Fruit fly (Drosophila melanogaster) whole organism, embryonic: Measurements from ENCODE around the gene kay.

Experiments
- Aef1 ChIP-seq: fragments of 200-800 bp; sonication (Bioruptor generic); IDR thresholded peaks from 3 replicates; pipeline ENCODE4 v1.3.6; 2022; ENCODE audit warnings: missing biosample characterization, missing genetic modification characterization
- Antp ChIP-seq: fragments of 200-800 bp; sonication (Bioruptor generic); optimal IDR thresholded peaks from 3 replicates; lab custom pipeline; 2016; ENCODE audit warnings: missing biosample characterization, missing genetic modification characterization
- CG10366 ChIP-seq: fragments of 200-800 bp; sonication (Bioruptor generic); IDR thresholded peaks from 2 replicates; pipeline ENCODE4 v1.3.6; 2022; ENCODE audit warnings: missing biosample characterization, missing genetic modification characterization
- CG12155 ChIP-seq: fragments of 200-800 bp; sonication (Bioruptor generic); optimal IDR thresholded peaks from 3 replicates; lab custom pipeline; 2016; ENCODE audit warnings: missing biosample characterization, missing genetic modification characterization
- CG12219 ChIP-seq: fragments of 200-800 bp; sonication (Bioruptor generic); optimal IDR thresholded peaks from 3 replicates; lab custom pipeline; 2018; ENCODE audit warnings: missing biosample characterization, mild to moderate bottlenecking, missing genetic modification characterization
- CG1233 ChIP-seq: fragments of 200-800 bp; sonication (Bioruptor generic); optimal IDR thresholded peaks from 4 replicates; lab custom pipeline; 2018; ENCODE audit warnings: missing biosample characterization, mild to moderate bottlenecking, missing genetic modification characterization
- CG15479 ChIP-seq: fragments of 200-800 bp; sonication (Bioruptor generic); optimal IDR thresholded peaks from 3 replicates; lab custom pipeline; 2019; ENCODE audit warnings: missing biosample characterization, mild to moderate bottlenecking, missing genetic modification characterization, moderate library complexity
- CG1603 ChIP-seq: fragments of 200-800 bp; sonication (Bioruptor generic); optimal IDR thresholded peaks from 2 replicates; lab custom pipeline; 2019; ENCODE audit warnings: missing biosample characterization, mild to moderate bottlenecking, missing genetic modification characterization, moderate library complexity
- CG17186 ChIP-seq: fragments of 200-800 bp; sonication (Bioruptor generic); optimal IDR thresholded peaks from 3 replicates; lab custom pipeline; 2017; ENCODE audit warnings: missing biosample characterization, missing genetic modification reagents, missing genetic modification characterization
- CG17568 ChIP-seq: fragments of 200-800 bp; sonication (Bioruptor generic); optimal IDR thresholded peaks from 2 replicates; lab custom pipeline; 2018; ENCODE audit warnings: missing biosample characterization, mild to moderate bottlenecking, missing genetic modification characterization, moderate library complexity
- CG1792 ChIP-seq: fragments of 200-800 bp; sonication (Bioruptor generic); optimal IDR thresholded peaks from 2 replicates; lab custom pipeline; 2016; ENCODE audit warnings: missing biosample characterization, missing genetic modification characterization
- CG2202 ChIP-seq: fragments of 200-800 bp; sonication (Bioruptor generic); optimal IDR thresholded peaks from 2 replicates; lab custom pipeline; 2018; ENCODE audit warnings: missing biosample characterization, mild to moderate bottlenecking, missing genetic modification characterization
- CG30403 ChIP-seq: fragments of 200-800 bp; sonication (Bioruptor generic); optimal IDR thresholded peaks from 3 replicates; lab custom pipeline; 2016; ENCODE audit warnings: missing biosample characterization, missing genetic modification characterization
- CG31441 ChIP-seq: fragments of 200-800 bp; sonication (Bioruptor generic); IDR thresholded peaks from 2 replicates; pipeline ENCODE4 v1.3.6; 2022; ENCODE audit warnings: missing biosample characterization, missing genetic modification characterization
- CG32767 ChIP-seq: fragments of 200-800 bp; sonication (Bioruptor generic); IDR thresholded peaks from 2 replicates; pipeline ENCODE4 v1.3.6; 2022; ENCODE audit warnings: missing biosample characterization, missing genetic modification characterization
- CG43689 ChIP-seq: fragments of 200-800 bp; sonication (Bioruptor generic); IDR thresholded peaks from 2 replicates; pipeline ENCODE4 v1.3.6; 2022; ENCODE audit warnings: missing biosample characterization, missing genetic modification characterization
- CG4404 ChIP-seq: fragments of 200-800 bp; sonication (Bioruptor generic); IDR thresholded peaks from 2 replicates; pipeline ENCODE4 v1.3.6; 2022; ENCODE audit warnings: missing biosample characterization, missing genetic modification characterization
- CG4424 ChIP-seq: fragments of 200-800 bp; sonication (Bioruptor generic); optimal IDR thresholded peaks from 3 replicates; lab custom pipeline; 2016; ENCODE audit warnings: missing biosample characterization, missing genetic modification characterization
- CG6654 ChIP-seq: fragments of 200-800 bp; sonication (Bioruptor generic); optimal IDR thresholded peaks from 2 replicates; lab custom pipeline; 2017; ENCODE audit warnings: missing biosample characterization, mild to moderate bottlenecking, missing genetic modification characterization
- CG8478 ChIP-seq: fragments of >200 bp; optimal IDR thresholded peaks from 2 replicates; lab custom pipeline; 2018
- Dek ChIP-seq: fragments of 200-800 bp; sonication (Bioruptor generic); optimal IDR thresholded peaks from 3 replicates; lab custom pipeline; 2019; ENCODE audit warnings: missing biosample characterization, mild to moderate bottlenecking, missing genetic modification characterization, moderate library complexity
- GATAe ChIP-seq: fragments of 200-800 bp; sonication (Bioruptor generic); conservative IDR thresholded peaks from 2 replicates; pipeline ENCODE4 v1.3.6; 2022; ENCODE audit warnings: missing biosample characterization, missing genetic modification characterization
- Gug ChIP-seq: fragments of 200-800 bp; sonication (Bioruptor generic); IDR thresholded peaks from 4 replicates; pipeline ENCODE4 v1.3.6; 2022; ENCODE audit warnings: missing biosample characterization, missing genetic modification characterization
- HHEX ChIP-seq: fragments of 200-800 bp; sonication (Bioruptor generic); optimal IDR thresholded peaks from 3 replicates; lab custom pipeline; 2017; ENCODE audit warnings: missing biosample characterization, mild to moderate bottlenecking, missing genetic modification characterization, missing genetic modification reagents
- Oaz ChIP-seq: fragments of 200-800 bp; sonication (Bioruptor generic); IDR thresholded peaks from 2 replicates; pipeline ENCODE4 v1.3.6; 2022; ENCODE audit warnings: missing biosample characterization, missing genetic modification characterization
- Optix ChIP-seq: fragments of 200-800 bp; sonication (Bioruptor generic); IDR thresholded peaks from 3 replicates; pipeline ENCODE4 v1.3.6; 2022; ENCODE audit warnings: missing biosample characterization, missing genetic modification characterization
- Pdp1 ChIP-seq, 2 experiments: fragments of 200-800 bp; sonication (Bioruptor generic); optimal IDR thresholded peaks; 3 replicates each; lab custom pipeline; 2016; ENCODE audit warnings: missing biosample characterization in 2 of 2, missing genetic modification characterization in 2 of 2, mild to moderate bottlenecking in 1 of 2, moderate library complexity in 1 of 2
- Sox102F ChIP-seq: fragments of 200-800 bp; sonication (Bioruptor generic); optimal IDR thresholded peaks from 2 replicates; lab custom pipeline; 2018; ENCODE audit warnings: missing biosample characterization, mild to moderate bottlenecking, missing genetic modification characterization, moderate library complexity
- Ssrp ChIP-seq: fragments of 200-800 bp; sonication (Bioruptor generic); optimal IDR thresholded peaks from 2 replicates; lab custom pipeline; 2018; ENCODE audit warnings: missing biosample characterization, mild to moderate bottlenecking, missing genetic modification characterization, moderate library complexity
- ara ChIP-seq: fragments of 200-800 bp; sonication (Bioruptor generic); IDR thresholded peaks from 2 replicates; pipeline ENCODE4 v1.3.6; 2022; ENCODE audit warnings: missing biosample characterization, missing genetic modification characterization
- ci ChIP-seq: fragments of 200-800 bp; sonication (Bioruptor generic); IDR thresholded peaks from 3 replicates; pipeline ENCODE4 v1.3.6; 2022; ENCODE audit warnings: missing biosample characterization, missing genetic modification characterization
- corto ChIP-seq: fragments of 200-800 bp; sonication (Bioruptor generic); optimal IDR thresholded peaks from 2 replicates; lab custom pipeline; 2016; ENCODE audit warnings: missing biosample characterization, mild to moderate bottlenecking, missing genetic modification characterization, moderate library complexity
- eyg ChIP-seq: fragments of 200-800 bp; sonication (Bioruptor generic); optimal IDR thresholded peaks from 3 replicates; lab custom pipeline; 2016; ENCODE audit warnings: missing biosample characterization, missing genetic modification characterization
- fd3F ChIP-seq: fragments of 200-800 bp; sonication (Bioruptor generic); optimal IDR thresholded peaks from 2 replicates; lab custom pipeline; 2018; ENCODE audit warnings: missing biosample characterization, mild to moderate bottlenecking, missing genetic modification characterization, moderate library complexity
- fd64A ChIP-seq: fragments of 200-800 bp; sonication (Bioruptor generic); optimal IDR thresholded peaks from 3 replicates; lab custom pipeline; 2018; ENCODE audit warnings: missing biosample characterization, mild to moderate bottlenecking, missing genetic modification characterization
- gfzf ChIP-seq: fragments of 200-800 bp; sonication (Bioruptor generic); optimal IDR thresholded peaks from 2 replicates; lab custom pipeline; 2016; ENCODE audit warnings: missing biosample characterization, mild to moderate bottlenecking, missing genetic modification characterization, moderate library complexity
- h ChIP-seq: fragments of >200 bp; optimal IDR thresholded peaks from 2 replicates; lab custom pipeline; 2017
- ken ChIP-seq: fragments of 200-800 bp; sonication (Bioruptor generic); IDR thresholded peaks from 3 replicates; pipeline ENCODE4 v1.3.6; 2022; ENCODE audit warnings: missing biosample characterization, missing genetic modification characterization
- nerfin-1 ChIP-seq: fragments of 200-800 bp; sonication (Bioruptor generic); optimal IDR thresholded peaks from 3 replicates; lab custom pipeline; 2019; ENCODE audit warnings: missing biosample characterization, mild to moderate bottlenecking, missing genetic modification characterization, moderate library complexity
- pan ChIP-seq, 4 experiments: fragments of >200 bp in 3 of 4; fragments of 200-800 bp in 1 of 4; sonication (Bioruptor generic) in 1 of 4; optimal IDR thresholded peaks in 3 of 4; IDR thresholded peaks in 1 of 4; 2 replicates each; pipeline versions ENCODE4 v1.3.6 to Lab custom; 2017 to 2022; ENCODE audit warnings: missing biosample characterization in 2 of 4, missing genetic modification characterization in 2 of 4, mixed read lengths in 1 of 4
- phol ChIP-seq: fragments of 200-800 bp; sonication (Bioruptor generic); optimal IDR thresholded peaks from 3 replicates; lab custom pipeline; 2018; ENCODE audit warnings: missing biosample characterization, mild to moderate bottlenecking, missing genetic modification characterization, moderate library complexity
- pita ChIP-seq: fragments of 200-800 bp; sonication (Bioruptor generic); optimal IDR thresholded peaks from 2 replicates; lab custom pipeline; 2017; ENCODE audit warnings: missing biosample characterization, mild to moderate bottlenecking, missing genetic modification characterization
- pnt ChIP-seq: fragments of 200-800 bp; sonication (Bioruptor generic); optimal IDR thresholded peaks from 3 replicates; lab custom pipeline; 2016; ENCODE audit warnings: missing biosample characterization, missing genetic modification characterization
- pum ChIP-seq: fragments of 200-800 bp; sonication (Bioruptor generic); optimal IDR thresholded peaks from 2 replicates; lab custom pipeline; 2016; ENCODE audit warnings: missing biosample characterization, missing genetic modification characterization
- run ChIP-seq: fragments of 200-800 bp; sonication (Bioruptor generic); optimal IDR thresholded peaks from 3 replicates; lab custom pipeline; 2018; ENCODE audit warnings: missing biosample characterization, mild to moderate bottlenecking, missing genetic modification characterization
- schlank ChIP-seq: fragments of 200-800 bp; sonication (Bioruptor generic); optimal IDR thresholded peaks from 2 replicates; lab custom pipeline; 2018; ENCODE audit warnings: missing biosample characterization, mild to moderate bottlenecking, missing genetic modification characterization
- slbo ChIP-seq: fragments of 200-800 bp; sonication (Bioruptor generic); IDR thresholded peaks from 2 replicates; pipeline ENCODE4 v1.3.6; 2022; ENCODE audit warnings: missing biosample characterization, missing genetic modification characterization
- trem ChIP-seq: fragments of 200-800 bp; optimal IDR thresholded peaks from 3 replicates; lab custom pipeline; 2019; ENCODE audit warnings: missing biosample characterization, mild to moderate bottlenecking, missing genetic modification characterization, moderate library complexity
- unpg ChIP-seq: fragments of 200-800 bp; sonication (Bioruptor generic); optimal IDR thresholded peaks from 3 replicates; lab custom pipeline; 2018; ENCODE audit warnings: missing biosample characterization, mild to moderate bottlenecking, missing genetic modification characterization, moderate library complexity
- vvl ChIP-seq: fragments of 200-800 bp; sonication (Bioruptor generic); IDR thresholded peaks from 2 replicates; pipeline ENCODE4 v1.3.6; 2022; ENCODE audit warnings: missing biosample characterization, missing genetic modification characterization
- wek ChIP-seq: fragments of 200-800 bp; sonication (Bioruptor generic); optimal IDR thresholded peaks from 3 replicates; lab custom pipeline; 2018; ENCODE audit warnings: missing biosample characterization, mild to moderate bottlenecking, missing genetic modification characterization, moderate library complexity

The kay gene

dm6 chr3R:29762297-29762696, 3.5 kb upstream of the kay start (continued):
- no peak for TF ChIP-seq Pdp1 (GFP tag; optimal IDR thresholded peaks at IDR 0.05; lab: Kevin White, UChicago)
- TF ChIP-seq CG1233: no peak
- no peak for TF ChIP-seq pan (optimal IDR thresholded peaks at IDR 0.05; lab: Kevin White, UChicago)
- TF ChIP-seq pan (GFP tag; optimal IDR thresholded peaks at IDR 0.05 in 1 of 2, IDR thresholded peaks at IDR 0.05 in 1 of 2): no peak
- TF ChIP-seq pum: no peak
- no peak for TF ChIP-seq gfzf (GFP tag; lab: Kevin White, UChicago)
- TF ChIP-seq CG1792: no peak
- no peak for TF ChIP-seq Sox102F (GFP tag; lab: Kevin White, UChicago)
- TF ChIP-seq CG4404 (GFP tag; lab: Robert Waterston, UW): no peak
- no peak for TF ChIP-seq Antp (GFP tag; lab: Kevin White, UChicago)
- TF ChIP-seq CG30403: peak; percentile 7
- TF ChIP-seq phol (tag; lab: Kevin White, UChicago): no peak
- TF ChIP-seq slbo (GFP tag; lab: Robert Waterston, UW): peak; percentile 12; the same call in 1 of the 2 replicates
- TF ChIP-seq Ssrp: no peak
- TF ChIP-seq ci: no peak
- no peak for TF ChIP-seq corto (GFP tag; lab: Kevin White, UChicago)

dm6 chr3R:29763154-29763553, 2.6 kb upstream of the kay start:
- peak; percentile 25; the same call in 1 of the 3 replicates for TF ChIP-seq Aef1 (GFP tag; lab: Robert Waterston, UW)
- no peak for TF ChIP-seq h
- no peak for TF ChIP-seq pita
- no peak for TF ChIP-seq Dek (tag; lab: Kevin White, UChicago)
- TF ChIP-seq wek: no peak
- TF ChIP-seq run (tag; lab: Kevin White, UChicago): no peak
- TF ChIP-seq GATAe (GFP tag; lab: Robert Waterston, UW): no peak; the same call in 1 of the 2 replicates
- TF ChIP-seq CG32767: no peak
- no peak for TF ChIP-seq nerfin-1 (tag; lab: Kevin White, UChicago)
- TF ChIP-seq CG8478 (lab: Kevin White, UChicago): no peak
- peak; percentile 57; the same call in 1 of the 2 replicates for TF ChIP-seq vvl (GFP tag; lab: Robert Waterston, UW)
- 0 out of 2 replicates have a peak, but pooled peaks have one; percentile 18 for TF ChIP-seq CG43689 (GFP tag; lab: Robert Waterston, UW)
- no peak for TF ChIP-seq HHEX
- no peak for TF ChIP-seq CG2202 (tag; lab: Kevin White, UChicago)
- no peak for TF ChIP-seq CG10366 (GFP tag; lab: Robert Waterston, UW)
- no peak for TF ChIP-seq CG6654 (GFP tag; lab: Kevin White, UChicago)
- no peak for TF ChIP-seq CG17568 (GFP tag; lab: Kevin White, UChicago)
- TF ChIP-seq eyg (GFP tag; lab: Kevin White, UChicago): no peak
- no peak for TF ChIP-seq CG31441 (GFP tag; lab: Robert Waterston, UW)
- no peak for TF ChIP-seq fd64A (GFP tag; lab: Kevin White, UChicago)
- TF ChIP-seq fd3F: no peak
- TF ChIP-seq ken (GFP tag; lab: Robert Waterston, UW): no peak
- 0 out of 2 replicates have a peak, but pooled peaks have one; percentile 15 for TF ChIP-seq Oaz (GFP tag; lab: Robert Waterston, UW)
- TF ChIP-seq Gug (GFP tag; lab: Robert Waterston, UW): 0 out of 4 replicates have a peak, but pooled peaks have one; percentile 27
- peak; percentile 44 for TF ChIP-seq unpg (GFP tag; lab: Kevin White, UChicago)
- no peak for TF ChIP-seq pnt (GFP tag; lab: Kevin White, UChicago)
- TF ChIP-seq Optix: no peak
- no peak for TF ChIP-seq CG17186 (GFP tag; lab: Kevin White, UChicago)
- TF ChIP-seq schlank (tag; lab: Kevin White, UChicago): no peak
- no peak for TF ChIP-seq CG15479
- TF ChIP-seq ara: no peak
- TF ChIP-seq trem (tag; lab: Kevin White, UChicago): no peak
- TF ChIP-seq CG1603 (tag; lab: Kevin White, UChicago): peak; percentile 55
- peak; percentile 52 for TF ChIP-seq CG4424
- no peak for TF ChIP-seq CG12155 (GFP tag; lab: Kevin White, UChicago)
- no peak for TF ChIP-seq CG12219
